Fruit fly (Drosophila melanogaster): ENCODE data around the gene CG14983.

Gene CG14983

DNA sequence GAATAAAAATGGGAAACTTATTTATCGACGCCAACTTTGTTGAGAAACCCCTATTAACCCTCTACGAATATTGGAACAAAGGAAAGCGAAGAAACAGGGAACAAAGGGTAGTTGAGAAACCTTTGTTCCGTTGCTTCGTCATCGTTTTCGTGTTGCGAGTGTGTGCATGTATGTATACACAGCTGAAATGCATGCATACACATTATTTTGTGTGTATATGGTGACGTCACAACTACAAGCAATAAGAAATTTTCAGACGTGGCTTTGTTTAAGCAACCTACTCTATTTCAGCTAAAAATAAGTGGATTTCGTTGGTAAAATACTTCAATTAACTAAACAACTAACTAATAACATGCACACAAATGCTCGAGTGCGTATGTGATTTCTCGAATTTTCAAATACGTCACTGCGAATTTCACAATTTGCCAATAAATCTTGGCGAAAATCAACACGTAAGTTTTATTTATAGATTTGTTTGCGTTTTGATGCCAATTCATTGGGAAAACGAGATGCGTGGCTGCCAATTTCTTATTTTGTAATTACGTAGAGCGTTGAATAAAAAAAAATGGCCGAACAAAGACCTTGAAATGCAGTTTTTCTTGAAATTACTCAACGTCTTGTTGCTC is 47.1 kb downstream of the CG14983 start (continued):
- TF ChIP-seq CG10209 (GFP tag; optimal IDR thresholded peaks at IDR 0.05) (no peak), Dp (GFP tag; optimal IDR thresholded peaks at IDR 0.05) (no peak), kay (GFP tag; optimal IDR thresholded peaks at IDR 0.05) (peak; percentile 14), NFAT (GFP tag; IDR thresholded peaks at IDR 0.05) (no peak), Ravus (GFP tag; IDR thresholded peaks at IDR 0.05) (no peak), CG17912 (GFP tag; optimal IDR thresholded peaks at IDR 0.05) (peak; percentile 34), abd-A (tag; optimal IDR thresholded peaks at IDR 0.05) (no peak), CG9727 (GFP tag; optimal IDR thresholded peaks at IDR 0.05) (no peak), cg (GFP tag; optimal IDR thresholded peaks at IDR 0.05) (peak; percentile 84), tio (GFP tag; optimal IDR thresholded peaks at IDR 0.05) (no peak), dimm (GFP tag; IDR thresholded peaks at IDR 0.05) (no peak), slou (GFP tag; optimal IDR thresholded peaks at IDR 0.05) (no peak), Elba2 (GFP tag; optimal IDR thresholded peaks at IDR 0.05) (peak; percentile 46), gem (tag; optimal IDR thresholded peaks at IDR 0.05) (no peak), eve (GFP tag; optimal IDR thresholded peaks at IDR 0.05) (peak in 1 of 2 experiments; percentile 76), CG12769 (tag; optimal IDR thresholded peaks at IDR 0.05) (peak; percentile 35), pb (GFP tag; optimal IDR thresholded peaks at IDR 0.05) (no peak), mirr (GFP tag; optimal IDR thresholded peaks at IDR 0.05) (peak; percentile 39), sr (GFP tag; IDR thresholded peaks at IDR 0.05) (no peak), MBD-R2 (GFP tag; IDR thresholded peaks at IDR 0.05) (no peak), Med (GFP tag) (no peak), CG11504 (tag; optimal IDR thresholded peaks at IDR 0.05) (peak; percentile 64), psq (GFP tag; optimal IDR thresholded peaks at IDR 0.05) (peak; percentile 76), CG13424 (tag; optimal IDR thresholded peaks at IDR 0.05) (no peak), CG13296 (GFP tag; optimal IDR thresholded peaks at IDR 0.05) (no peak), wek (GFP tag; optimal IDR thresholded peaks at IDR 0.05) (peak; percentile 27), CG15269 (tag; optimal IDR thresholded peaks at IDR 0.05) (no peak), Hmr (GFP tag; optimal IDR thresholded peaks at IDR 0.05) (no peak), Sin3A (optimal IDR thresholded peaks at IDR 0.05) (no peak), Nf-YC (tag; optimal IDR thresholded peaks at IDR 0.05) (no peak), dati (GFP tag; IDR thresholded peaks at IDR 0.05) (no peak), pfk (GFP tag; optimal IDR thresholded peaks at IDR 0.05) (peak; percentile 61), gfzf (GFP tag; optimal IDR thresholded peaks at IDR 0.05) (no peak), hb (GFP tag; IDR thresholded peaks at IDR 0.05; ENCODE audit: partially characterized antibody) (no peak), sens (GFP tag) (peak; percentile 62), tgo (GFP tag; IDR thresholded peaks at IDR 0.05) (no peak), phol (tag; optimal IDR thresholded peaks at IDR 0.05) (no peak), CG9797 (GFP tag; optimal IDR thresholded peaks at IDR 0.05) (no peak), Pdp1 (GFP tag; optimal IDR thresholded peaks at IDR 0.05) (peak in 1 of 2 experiments; percentile 41), pum (GFP tag; optimal IDR thresholded peaks at IDR 0.05) (no peak), HHEX (GFP tag; optimal IDR thresholded peaks at IDR 0.05) (no peak), CG11398 (GFP tag; optimal IDR thresholded peaks at IDR 0.05) (no peak), CG6765 (GFP tag; optimal IDR thresholded peaks at IDR 0.05) (no peak)
